Fruit fly (Drosophila melanogaster) whole organism, embryonic: Measurements from ENCODE around the gene Fum1.

Experiments used
- CG10147 ChIP-seq: fragments of 200-800 bp; sonication (Bioruptor generic); optimal IDR thresholded peaks from 2 replicates; lab custom pipeline; 2019; ENCODE audit warnings: missing biosample characterization, mild to moderate bottlenecking, missing genetic modification characterization, moderate library complexity
- CG10321 ChIP-seq: fragments of 200-800 bp; sonication (Bioruptor generic); IDR thresholded peaks from 2 replicates; pipeline ENCODE4 v1.3.6; 2022; ENCODE audit warnings: missing biosample characterization, missing genetic modification characterization
- CG42726 ChIP-seq: fragments of 200-800 bp; sonication (Bioruptor generic); IDR thresholded peaks from 2 replicates; pipeline ENCODE4 v1.3.6; 2022; ENCODE audit warnings: missing biosample characterization, missing genetic modification characterization; ENCODE audit not compliant: partially characterized antibody
- H2.0 ChIP-seq: fragments of 200-800 bp; sonication (Bioruptor generic); IDR thresholded peaks from 2 replicates; pipeline ENCODE4 v1.3.6; 2022; ENCODE audit warnings: missing biosample characterization, missing genetic modification characterization
- Max ChIP-seq: fragments of 200-800 bp; sonication (Bioruptor generic); optimal IDR thresholded peaks from 2 replicates; lab custom pipeline; 2016; ENCODE audit warnings: missing biosample characterization, mild to moderate bottlenecking, missing genetic modification characterization
- NfI ChIP-seq: fragments of 200-800 bp; sonication (Bioruptor generic); optimal IDR thresholded peaks from 3 replicates; lab custom pipeline; 2018; ENCODE audit warnings: missing biosample characterization, mild to moderate bottlenecking, missing genetic modification characterization, moderate library complexity

- TF ChIP-seq CG10321 (GFP tag; lab: Robert Waterston, UW) (peak; percentile 65), H2.0 (GFP tag; lab: Robert Waterston, UW) (peak; percentile 93), NfI (GFP tag; lab: Kevin White, UChicago) (peak; percentile 95), CG10147 (peak; percentile 96), Max (GFP tag; lab: Kevin White, UChicago) (peak; percentile 94), CG42726 (GFP tag; lab: Robert Waterston, UW) (no peak)
Measured at dm6 chrX:6678635-6679501, 644 bp downstream of the Fum1 start, which contains the start of gene ND-ASHI.
